Worm (Caenorhabditis elegans) whole organism, L2 larva: ENCODE measurements around the gene taf-9.

Experiments used
- C34F6.9 ChIP-seq: fragments of 150-350 bp; optimal IDR thresholded peaks from 2 replicates; lab custom pipeline; 2014; ENCODE audit warnings: missing biosample characterization, missing genetic modification characterization
- F13H6.1 ChIP-seq: sonication (generic microtip); optimal IDR thresholded peaks from 2 replicates; lab custom pipeline; 2016; ENCODE audit warnings: missing genetic modification characterization, missing compliant biosample characterization
- alr-1 ChIP-seq: fragments of 150-350 bp; optimal IDR thresholded peaks from 2 replicates; lab custom pipeline; 2014; ENCODE audit warnings: missing biosample characterization, missing genetic modification characterization
- aly-2 ChIP-seq: fragments of 150-350 bp; optimal IDR thresholded peaks from 2 replicates; lab custom pipeline; 2014; ENCODE audit warnings: missing biosample characterization, missing genetic modification characterization
- ama-1 ChIP-seq: fragments of 150-350 bp; optimal IDR thresholded peaks from 2 replicates; lab custom pipeline; 2018; ENCODE audit warnings: inconsistent platforms
- blmp-1 ChIP-seq: sonication (generic microtip); optimal IDR thresholded peaks from 2 replicates; lab custom pipeline; 2017; ENCODE audit warnings: missing genetic modification characterization, mild to moderate bottlenecking, missing compliant biosample characterization, antibody characterized with exemption, moderate library complexity; ENCODE audit not compliant: insufficient read depth
- ceh-16 ChIP-seq: fragments of 150-350 bp; optimal IDR thresholded peaks from 2 replicates; lab custom pipeline; 2014; ENCODE audit warnings: missing biosample characterization, missing genetic modification characterization
- ceh-82 ChIP-seq: fragments of 150-350 bp; optimal IDR thresholded peaks from 2 replicates; lab custom pipeline; 2014; ENCODE audit warnings: missing biosample characterization, missing genetic modification characterization
- crh-2 ChIP-seq: sonication (generic microtip); optimal IDR thresholded peaks from 2 replicates; lab custom pipeline; 2017; ENCODE audit warnings: missing biosample characterization, missing genetic modification characterization
- dmd-4 ChIP-seq: sonication (generic microtip); optimal IDR thresholded peaks from 2 replicates; lab custom pipeline; 2017; ENCODE audit warnings: missing biosample characterization, missing genetic modification characterization
- egl-27 ChIP-seq: sonication (generic microtip); optimal IDR thresholded peaks from 3 replicates; lab custom pipeline; 2017; ENCODE audit warnings: missing biosample characterization, missing genetic modification reagents, missing genetic modification characterization
- fos-1 ChIP-seq: fragments of 150-350 bp; optimal IDR thresholded peaks from 2 replicates; lab custom pipeline; 2014; ENCODE audit warnings: missing biosample characterization, missing genetic modification characterization
- gmeb-1 ChIP-seq: fragments of 150-350 bp; optimal IDR thresholded peaks from 2 replicates; lab custom pipeline; 2014; ENCODE audit warnings: missing biosample characterization, missing genetic modification characterization
- lin-11 ChIP-seq: fragments of 150-350 bp; sonication (generic microtip); optimal IDR thresholded peaks from 2 replicates; lab custom pipeline; 2014; ENCODE audit warnings: missing biosample characterization, missing genetic modification characterization, inconsistent platforms, mixed read lengths
- lin-13 ChIP-seq: fragments of 150-350 bp; optimal IDR thresholded peaks from 2 replicates; lab custom pipeline; 2014; ENCODE audit warnings: missing biosample characterization, missing genetic modification reagents, missing genetic modification characterization
- lin-39 ChIP-seq: fragments of 150-350 bp; optimal IDR thresholded peaks from 2 replicates; lab custom pipeline; 2014; ENCODE audit warnings: missing biosample characterization, missing genetic modification reagents, missing genetic modification characterization
- lsy-2 ChIP-seq, 2 experiments: fragments of 150-350 bp in 1 of 2; sonication (generic microtip) in 1 of 2; optimal IDR thresholded peaks; 2 replicates each; lab custom pipeline; 2014 to 2017; ENCODE audit warnings: missing biosample characterization in 2 of 2, missing genetic modification characterization in 2 of 2
- mab-5 ChIP-seq: fragments of 150-350 bp; optimal IDR thresholded peaks from 2 replicates; lab custom pipeline; 2014; ENCODE audit warnings: missing biosample characterization, missing genetic modification characterization
- mdl-1 ChIP-seq, 2 experiments: fragments of 150-350 bp in 1 of 2; sonication (generic microtip) in 1 of 2; optimal IDR thresholded peaks; 2 replicates each; lab custom pipeline; 2017; ENCODE audit warnings: missing biosample characterization in 2 of 2, missing genetic modification characterization in 2 of 2
- nhr-11 ChIP-seq: fragments of 150-350 bp; optimal IDR thresholded peaks from 2 replicates; lab custom pipeline; 2014; ENCODE audit warnings: missing biosample characterization, missing genetic modification characterization
- nhr-129 ChIP-seq: fragments of 150-350 bp; optimal IDR thresholded peaks from 2 replicates; lab custom pipeline; 2014; ENCODE audit warnings: missing biosample characterization, missing genetic modification characterization
- nhr-25 ChIP-seq: fragments of 150-350 bp; sonication (generic microtip); optimal IDR thresholded peaks from 3 replicates; lab custom pipeline; 2014; ENCODE audit warnings: missing biosample characterization, missing genetic modification characterization
- sem-4 ChIP-seq: fragments of 150-350 bp; optimal IDR thresholded peaks from 2 replicates; lab custom pipeline; 2014; ENCODE audit warnings: missing biosample characterization, missing genetic modification reagents, missing genetic modification characterization
- skn-1 ChIP-seq: sonication (generic microtip); optimal IDR thresholded peaks from 2 replicates; lab custom pipeline; 2017; ENCODE audit warnings: missing biosample characterization, missing genetic modification characterization
- sma-9 ChIP-seq, 2 experiments: fragments of 150-350 bp in 1 of 2; sonication (generic microtip) in 1 of 2; optimal IDR thresholded peaks; 2 replicates each; lab custom pipeline; 2014 to 2016; ENCODE audit warnings: missing genetic modification characterization in 2 of 2, mild to moderate bottlenecking in 1 of 2, missing biosample characterization in 1 of 2, missing compliant biosample characterization in 1 of 2, missing genetic modification reagents in 1 of 2, moderate library complexity in 1 of 2
- snpc-4 ChIP-seq: fragments of 150-350 bp; optimal IDR thresholded peaks from 2 replicates; lab custom pipeline; 2014; ENCODE audit warnings: missing biosample characterization, missing genetic modification characterization
- unc-39 ChIP-seq: fragments of 150-350 bp; optimal IDR thresholded peaks from 2 replicates; lab custom pipeline; 2014; ENCODE audit warnings: missing biosample characterization, missing genetic modification characterization
- unc-55 ChIP-seq: fragments of 150-350 bp; sonication (generic microtip); optimal IDR thresholded peaks from 3 replicates; lab custom pipeline; 2014; ENCODE audit warnings: missing biosample characterization, missing genetic modification reagents, missing genetic modification characterization

The taf-9 gene

DNA sequence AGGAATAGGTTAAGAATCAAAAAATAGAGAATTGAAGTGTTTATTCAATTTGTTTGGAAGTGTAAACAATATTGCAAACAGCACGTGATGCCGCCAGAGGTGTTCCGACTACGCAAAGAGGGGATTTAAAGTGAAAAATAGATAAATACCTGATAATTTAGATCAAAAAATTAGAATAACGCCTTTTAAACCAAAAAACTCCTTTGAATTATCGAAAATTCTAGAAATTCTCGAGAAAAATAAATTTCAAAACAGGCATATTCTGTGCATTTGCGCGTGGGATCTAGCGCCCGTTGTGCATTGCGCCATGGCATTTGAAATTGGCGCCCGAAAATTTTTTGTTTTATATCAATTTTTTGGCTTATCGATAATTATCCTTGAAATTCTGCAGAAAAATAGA, 1.8 kb upstream of the taf-9 start, which contains the start of gene hip-1:
Gene hip-1, minus strand, starts transcription at position 225 of the 400 bp plus-strand sequence.
- TF ChIP-seq lin-39 (tag; lab: Kevin White, UChicago) (no peak), snpc-4 (tag; lab: Kevin White, UChicago) (peak; percentile 35), lsy-2 (tag; optimal IDR thresholded peaks at IDR 0.05; lab: Kevin White, UChicago) (peak; percentile 18 to 69), gmeb-1 (tag; lab: Kevin White, UChicago) (peak; percentile 65), C34F6.9 (peak; percentile 83), crh-2 (peak; percentile 59), lin-13 (GFP tag; lab: Kevin White, UChicago) (peak; percentile 31), nhr-25 (tag; lab: Kevin White, UChicago) (peak; percentile 6), aly-2 (tag; lab: Kevin White, UChicago) (no peak), mdl-1 (tag; optimal IDR thresholded peaks at IDR 0.05; lab: Kevin White, UChicago) (no peak), F13H6.1 (tag; lab: Kevin White, UChicago) (peak; percentile 44), lin-11 (tag; lab: Kevin White, UChicago) (peak; percentile 2), sma-9 (GFP tag; optimal IDR thresholded peaks at IDR 0.05; lab: Kevin White, UChicago) (peak; percentile 19), sma-9 (tag; optimal IDR thresholded peaks at IDR 0.05; lab: Kevin White, UChicago) (no peak), unc-55 (GFP tag; lab: Kevin White, UChicago) (peak; percentile 68)

DNA sequence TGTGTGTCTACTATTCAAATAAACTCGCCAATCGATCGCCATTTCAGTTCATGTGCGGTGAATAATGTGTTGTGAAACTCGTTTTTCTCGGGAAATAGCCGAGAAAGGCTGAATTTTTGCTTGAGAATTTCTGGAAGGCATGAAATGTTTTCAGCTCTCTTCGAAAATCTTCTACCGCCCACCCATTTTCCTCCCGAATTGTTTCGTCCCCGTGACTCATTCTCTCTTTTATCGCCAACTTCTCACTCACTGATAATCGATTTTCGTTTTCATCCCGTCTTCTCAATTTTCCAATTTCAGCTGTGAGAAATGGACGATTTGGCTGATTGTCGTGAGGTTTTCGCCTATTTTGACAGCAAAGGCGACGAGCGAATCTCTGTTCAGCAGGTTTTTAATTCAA, 1.1 kb upstream of the taf-9 start, which contains the start of gene mlc-5:
Gene mlc-5, plus strand, starts transcription at position 301 of the 400 bp plus-strand sequence.
- TF ChIP-seq dmd-4 (tag; lab: Kevin White, UChicago) (no peak), fos-1 (no peak), mab-5 (tag; lab: Kevin White, UChicago) (no peak)
- TF ChIP-seq, all 48 proteins: peak for 0

ce11 chrIII:13625650-13626430, 1.8 kb downstream of the taf-9 start:
- TF ChIP-seq alr-1 (tag; lab: Kevin White, UChicago) (no peak), lin-13 (GFP tag; lab: Kevin White, UChicago) (peak; percentile 26)

- TF ChIP-seq egl-27 (tag; lab: Kevin White, UChicago), result no peak
- no peak for TF ChIP-seq nhr-129 (tag; lab: Kevin White, UChicago)
- no peak for TF ChIP-seq sem-4 (tag; lab: Kevin White, UChicago)
- no peak for TF ChIP-seq ceh-82 (tag; lab: Kevin White, UChicago)
- peak; percentile 39 for TF ChIP-seq gmeb-1 (tag; lab: Kevin White, UChicago)
- peak; percentile 34 for TF ChIP-seq sma-9 (GFP tag; optimal IDR thresholded peaks at IDR 0.05; lab: Kevin White, UChicago)
- no peak for TF ChIP-seq sma-9 (tag; optimal IDR thresholded peaks at IDR 0.05; lab: Kevin White, UChicago)
- TF ChIP-seq crh-2, result peak; percentile 67
- TF ChIP-seq F13H6.1 (tag; lab: Kevin White, UChicago), result peak; percentile 22
- peak; percentile 62 for TF ChIP-seq fos-1
Measured at ce11 chrIII:13626692-13627091, 2.6 kb downstream of the taf-9 start, which contains the start of gene T12D8.5. T12D8.5 (minus strand) TSS chrIII:13626786.

DNA sequence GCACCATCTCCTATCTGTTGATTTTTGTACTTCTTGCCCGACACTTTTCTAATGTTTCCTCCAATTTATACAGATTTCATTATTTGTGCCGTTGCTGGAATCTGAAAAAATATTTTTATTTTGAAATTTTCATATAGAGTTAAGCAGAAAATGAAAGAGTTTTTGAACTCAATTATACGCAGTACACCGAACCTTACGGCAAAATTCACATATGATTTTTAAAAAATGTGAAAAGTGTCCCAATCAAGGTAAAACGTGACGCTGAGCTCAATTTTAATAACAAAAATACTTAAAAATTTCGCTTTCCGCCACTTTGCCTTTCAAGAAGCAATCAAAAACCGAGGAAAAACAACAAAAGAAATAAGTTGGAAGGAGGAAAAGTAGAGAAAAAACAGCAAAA, 6.6 kb downstream of the taf-9 start, which contains the start of gene arrd-17:
Gene arrd-17, minus strand, starts transcription at position 101 of the 400 bp plus-strand sequence.
- TF ChIP-seq unc-39 (tag; lab: Kevin White, UChicago), result no peak
- no peak for TF ChIP-seq lin-39 (tag; lab: Kevin White, UChicago)
- TF ChIP-seq lin-13 (GFP tag; lab: Kevin White, UChicago), result no peak
- no peak for TF ChIP-seq skn-1 (tag; lab: Kevin White, UChicago)
- no peak for TF ChIP-seq ama-1 (lab: Kevin White, UChicago)
- no peak for TF ChIP-seq crh-2
- TF ChIP-seq ceh-16, result no peak
- TF ChIP-seq nhr-11, result no peak

DNA sequence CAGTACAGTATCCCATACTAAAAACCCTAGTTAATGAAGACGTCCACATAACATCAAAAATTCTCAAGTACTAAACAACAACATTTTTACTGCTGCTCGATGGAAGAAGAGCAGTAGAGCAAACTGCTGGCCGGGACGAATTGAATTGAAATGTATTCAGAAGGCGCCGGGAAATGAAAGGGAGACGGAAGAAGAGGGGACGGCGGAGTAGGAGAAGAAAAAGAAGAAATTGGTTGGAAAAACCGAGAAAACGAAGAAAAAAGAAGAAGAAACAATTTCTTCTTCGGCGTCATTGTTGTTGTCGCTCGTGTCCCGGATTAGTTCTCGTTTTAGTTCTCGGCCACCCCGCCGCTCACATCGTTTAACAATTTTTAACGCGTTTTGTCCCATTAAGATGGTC, 9.8 kb downstream of the taf-9 start:
- TF ChIP-seq unc-55 (GFP tag; lab: Kevin White, UChicago) (peak; percentile 12), F13H6.1 (tag; lab: Kevin White, UChicago) (no peak), crh-2 (no peak)

DNA sequence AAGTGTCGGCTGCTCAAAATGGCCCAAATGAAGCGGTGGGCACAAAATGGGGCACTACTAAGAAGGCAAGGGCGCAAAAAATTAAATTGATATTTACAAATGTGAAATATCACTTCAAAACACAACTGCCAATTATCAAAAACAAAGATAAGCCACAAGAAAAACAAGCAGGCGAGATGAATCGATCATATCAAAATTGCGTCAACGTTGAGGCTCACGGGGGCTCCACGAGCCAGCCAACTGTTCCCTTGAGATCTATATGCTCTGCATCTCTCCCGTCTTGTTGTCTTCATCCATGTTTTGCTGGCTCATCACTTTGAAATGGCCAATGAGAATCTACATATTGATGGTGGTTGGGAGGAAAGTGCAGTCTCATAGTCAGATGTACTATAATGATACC, 11.2 kb downstream of the taf-9 start:
- peak; percentile 17 for TF ChIP-seq crh-2
- TF ChIP-seq sma-9 (GFP tag; optimal IDR thresholded peaks at IDR 0.05; lab: Kevin White, UChicago), result peak; percentile 4
- no peak for TF ChIP-seq sma-9 (tag; optimal IDR thresholded peaks at IDR 0.05; lab: Kevin White, UChicago)
- TF ChIP-seq mab-5 (tag; lab: Kevin White, UChicago), result peak; percentile 35
- peak; percentile 21 for TF ChIP-seq nhr-129 (tag; lab: Kevin White, UChicago)
- no peak for TF ChIP-seq blmp-1 (tag; lab: Kevin White, UChicago)
- peak in 1 of 2 experiments; percentile 17 for TF ChIP-seq lsy-2 (tag; optimal IDR thresholded peaks at IDR 0.05; lab: Kevin White, UChicago)
- no peak for TF ChIP-seq skn-1 (tag; lab: Kevin White, UChicago)
